Fruit fly (Drosophila melanogaster) whole organism, adult: ENCODE results near the gene tHMG1.

Source experiments
- CG5204 ChIP-seq: fragments of 200-800 bp; sonication (Bioruptor generic); optimal IDR thresholded peaks from 2 replicates; lab custom pipeline; 2016; ENCODE audit warnings: missing biosample characterization, missing genetic modification characterization
- Crg-1 ChIP-seq: fragments of 200-800 bp; sonication (Bioruptor generic); optimal IDR thresholded peaks from 2 replicates; lab custom pipeline; 2016; ENCODE audit warnings: missing biosample characterization, missing genetic modification characterization
- Mnt ChIP-seq: fragments of 200-800 bp; sonication (Bioruptor generic); optimal IDR thresholded peaks from 2 replicates; lab custom pipeline; 2016; ENCODE audit warnings: missing biosample characterization, mild to moderate bottlenecking, missing genetic modification characterization
- bab1 ChIP-seq: fragments of 200-800 bp; sonication (Bioruptor generic); optimal IDR thresholded peaks from 3 replicates; lab custom pipeline; 2019; ENCODE audit warnings: missing biosample characterization, mild to moderate bottlenecking, missing genetic modification characterization, moderate library complexity
- cic ChIP-seq: fragments of 200-800 bp; sonication (Bioruptor generic); optimal IDR thresholded peaks from 2 replicates; lab custom pipeline; 2017; ENCODE audit warnings: missing biosample characterization, mild to moderate bottlenecking, missing genetic modification characterization, moderate library complexity
- cnc ChIP-seq, 2 experiments: fragments of >200 bp; optimal IDR thresholded peaks; 2 replicates each; lab custom pipeline; 2017
- ovo ChIP-seq: fragments of 200-800 bp; sonication (Bioruptor generic); optimal IDR thresholded peaks from 2 replicates; lab custom pipeline; 2016; ENCODE audit warnings: missing biosample characterization, missing genetic modification characterization
- tj ChIP-seq: fragments of 200-800 bp; sonication (Bioruptor generic); optimal IDR thresholded peaks from 3 replicates; lab custom pipeline; 2017; ENCODE audit warnings: missing biosample characterization, mild to moderate bottlenecking, missing genetic modification characterization, moderate library complexity
- toe ChIP-seq: fragments of 200-800 bp; sonication (Bioruptor generic); optimal IDR thresholded peaks from 2 replicates; lab custom pipeline; 2016; ENCODE audit warnings: missing biosample characterization, missing genetic modification characterization

tHMG1 gene

dm6 chr3R:22539762-22540161 is 48.1 kb downstream of the tHMG1 start, which contains the start of gene CG5326:
Gene CG5326 (minus strand): TSS chr3R:22539919.
- TF ChIP-seq tj (GFP tag; lab: Kevin White, UChicago) (peak; percentile 76), bab1 (GFP tag; lab: Kevin White, UChicago) (no peak), Mnt (no peak)

dm6 chr3R:22540686-22541085 is 49.1 kb downstream of the tHMG1 start:
- TF ChIP-seq Mnt: no peak
- no peak for TF ChIP-seq cic (GFP tag; lab: Kevin White, UChicago)
- no peak for TF ChIP-seq toe (GFP tag; lab: Kevin White, UChicago)
- no peak for TF ChIP-seq cnc (optimal IDR thresholded peaks at IDR 0.05; lab: Kevin White, UChicago)
- no peak for TF ChIP-seq Crg-1
- no peak for TF ChIP-seq ovo
- no peak for TF ChIP-seq CG5204
